Worm (Caenorhabditis elegans) whole organism, mixed stage, embryonic: Measurements from ENCODE around the gene mcd-1.

Experiments
- bed-3 ChIP-seq: fragments of 200-800 bp; sonication (Bioruptor generic); optimal IDR thresholded peaks from 3 replicates; lab custom pipeline; 2018; ENCODE audit warnings: mild to moderate bottlenecking, missing genetic modification characterization, moderate library complexity, missing compliant biosample characterization
- ceh-43 ChIP-seq: fragments of 200-800 bp; sonication (Bioruptor generic); optimal IDR thresholded peaks from 2 replicates; lab custom pipeline; 2018; ENCODE audit warnings: mild to moderate bottlenecking, missing genetic modification characterization, moderate library complexity, missing compliant biosample characterization
- elt-1 ChIP-seq: sonication (generic microtip); optimal IDR thresholded peaks from 2 replicates; lab custom pipeline; 2017; ENCODE audit warnings: missing genetic modification characterization, mild to moderate bottlenecking, missing compliant biosample characterization, antibody characterized with exemption, moderate library complexity, borderline replicate concordance; ENCODE audit not compliant: insufficient read depth
- hlh-1 ChIP-seq: fragments of 150-350 bp; optimal IDR thresholded peaks from 2 replicates; lab custom pipeline; 2014; ENCODE audit warnings: missing biosample characterization, missing genetic modification reagents, missing genetic modification characterization
- lin-13 ChIP-seq: fragments of 150-350 bp; optimal IDR thresholded peaks from 2 replicates; lab custom pipeline; 2014; ENCODE audit warnings: missing biosample characterization, missing genetic modification characterization
- lsy-2 ChIP-seq: fragments of 150-350 bp; optimal IDR thresholded peaks from 2 replicates; lab custom pipeline; 2014; ENCODE audit warnings: missing biosample characterization, missing genetic modification characterization
- nhr-237 ChIP-seq: fragments of 150-350 bp; optimal IDR thresholded peaks from 2 replicates; lab custom pipeline; 2014; ENCODE audit warnings: missing biosample characterization, missing genetic modification characterization
- nhr-76 ChIP-seq: sonication (generic microtip); optimal IDR thresholded peaks from 2 replicates; lab custom pipeline; 2017; ENCODE audit warnings: missing biosample characterization, missing genetic modification characterization
- pha-4 ChIP-seq: fragments of 150-350 bp; optimal IDR thresholded peaks from 2 replicates; lab custom pipeline; 2018; ENCODE audit warnings: missing biosample characterization, missing genetic modification reagents, missing genetic modification characterization
- unc-39 ChIP-seq: fragments of 150-350 bp; optimal IDR thresholded peaks from 2 replicates; lab custom pipeline; 2014; ENCODE audit warnings: missing biosample characterization, missing genetic modification characterization
- ztf-11 ChIP-seq: fragments of 150-350 bp; optimal IDR thresholded peaks from 2 replicates; lab custom pipeline; 2014; ENCODE audit warnings: missing biosample characterization, missing genetic modification characterization

DNA sequence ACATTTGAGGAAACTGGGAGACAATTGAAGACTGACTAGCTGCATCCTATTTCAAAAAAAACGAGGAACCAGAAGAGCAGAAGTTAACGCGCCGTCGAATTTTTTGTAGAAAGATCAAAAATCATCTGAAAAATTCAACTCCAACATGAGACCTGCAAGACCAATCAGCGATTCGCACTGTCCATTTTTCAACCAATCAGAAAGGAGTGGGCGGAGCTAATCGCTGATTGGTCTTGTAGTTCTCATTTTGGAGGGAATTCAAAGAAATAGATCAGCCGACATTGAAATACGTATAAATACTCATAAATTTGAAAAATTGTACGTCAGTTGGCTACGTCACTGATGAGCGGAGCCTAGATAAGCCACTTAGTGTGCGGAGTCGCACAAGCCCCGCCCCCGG lies 19.3 kb downstream of the mcd-1 start:
- TF ChIP-seq elt-1 (no peak), ztf-11 (tag; lab: Kevin White, UChicago) (no peak), nhr-76 (no peak), hlh-1 (tag; lab: Kevin White, UChicago) (no peak), lin-13 (tag; lab: Kevin White, UChicago) (no peak), unc-39 (no peak), lsy-2 (tag; lab: Kevin White, UChicago) (no peak), nhr-237 (tag; lab: Kevin White, UChicago) (no peak), pha-4 (no peak), ceh-43 (GFP tag; lab: Kevin White, UChicago) (no peak), bed-3 (no peak)
